Fruit fly (Drosophila melanogaster): ENCODE data around the gene Cap-D2.

Gene Cap-D2

DNA sequence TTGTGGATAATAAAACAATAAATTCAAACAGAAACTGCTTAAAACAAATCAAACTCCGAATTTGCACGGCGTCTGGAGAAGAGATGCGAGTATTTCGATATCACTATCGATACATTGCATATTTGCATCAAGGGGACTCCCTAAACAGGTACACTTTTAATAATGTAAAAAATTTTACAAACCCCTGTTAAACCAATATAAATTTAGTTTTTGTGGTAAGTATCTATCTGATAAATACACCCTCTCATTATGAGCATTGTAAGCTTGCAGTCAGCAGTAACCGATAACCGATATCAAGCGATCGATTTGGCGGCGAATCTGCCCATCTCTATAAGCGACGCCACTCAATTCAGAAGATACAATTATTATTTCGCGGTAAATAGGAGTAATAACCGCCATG lies at the start of gene Cap-D2, which contains the start of gene Bub3:
Gene Cap-D2 (plus strand): TSS at position 319 of the 400 bp plus-strand sequence.
Gene Bub3 (minus strand): TSS at position 89 of the 400 bp plus-strand sequence.
- peak; percentile 60 for TF ChIP-seq Gug (GFP tag; IDR thresholded peaks at IDR 0.05)
- peak; percentile 73 for TF ChIP-seq cyc (GFP tag; optimal IDR thresholded peaks at IDR 0.05)
- no peak; the same call in 1 of the 2 replicates for TF ChIP-seq CG11294 (GFP tag; IDR thresholded peaks at IDR 0.05)
- peak; percentile 69 for TF ChIP-seq topi (GFP tag; optimal IDR thresholded peaks at IDR 0.05)
- TF ChIP-seq acj6 (GFP tag; optimal IDR thresholded peaks at IDR 0.05) = peak; percentile 56
- TF ChIP-seq CG16779 (tag; optimal IDR thresholded peaks at IDR 0.05) = no peak
- TF ChIP-seq OdsH (GFP tag; optimal IDR thresholded peaks at IDR 0.05) = peak; percentile 75
- TF ChIP-seq Ets21C (GFP tag; optimal IDR thresholded peaks at IDR 0.05) = peak; percentile 53
- TF ChIP-seq vri (GFP tag; optimal IDR thresholded peaks at IDR 0.05) = no peak
- TF ChIP-seq CG6276 (GFP tag; optimal IDR thresholded peaks at IDR 0.05) = no peak
- TF ChIP-seq Hr4 (GFP tag; optimal IDR thresholded peaks at IDR 0.05) = peak; percentile 74
- peak; percentile 30 for TF ChIP-seq Eip93F (GFP tag; optimal IDR thresholded peaks at IDR 0.05)
- peak; percentile 41 for TF ChIP-seq Sox102F (GFP tag; optimal IDR thresholded peaks at IDR 0.05)
- peak; percentile 19 for TF ChIP-seq CG34406 (GFP tag; optimal IDR thresholded peaks at IDR 0.05)
- TF ChIP-seq Sox15 (GFP tag; optimal IDR thresholded peaks at IDR 0.05) = peak; percentile 48
- peak; percentile 23 for TF ChIP-seq dsx (GFP tag; optimal IDR thresholded peaks at IDR 0.05; ENCODE audit: poor library complexity, severe bottlenecking)
- TF ChIP-seq CG11902 (GFP tag; optimal IDR thresholded peaks at IDR 0.05) = peak; percentile 38
- no peak for TF ChIP-seq fd59A (GFP tag; optimal IDR thresholded peaks at IDR 0.05)
- no peak for TF ChIP-seq fd85E (GFP tag; optimal IDR thresholded peaks at IDR 0.05)
- no peak for TF ChIP-seq CG6854 (GFP tag; optimal IDR thresholded peaks at IDR 0.05)
- TF ChIP-seq CG3032 (tag; optimal IDR thresholded peaks at IDR 0.05) = peak; percentile 52
- peak; percentile 66 for TF ChIP-seq Met (GFP tag; optimal IDR thresholded peaks at IDR 0.05)
- TF ChIP-seq CG4318 (GFP tag; optimal IDR thresholded peaks at IDR 0.05) = no peak
- TF ChIP-seq CG8319 (GFP tag; optimal IDR thresholded peaks at IDR 0.05) = peak; percentile 13
- peak; percentile 31 for TF ChIP-seq CG7368 (GFP tag; optimal IDR thresholded peaks at IDR 0.05)
- TF ChIP-seq salr (GFP tag; optimal IDR thresholded peaks at IDR 0.05) = no peak
- peak; percentile 77 for TF ChIP-seq CG6163 (GFP tag; IDR thresholded peaks at IDR 0.05)
- no peak for TF ChIP-seq Blimp-1 (GFP tag; optimal IDR thresholded peaks at IDR 0.05)
- peak; percentile 69 for TF ChIP-seq Hr39 (GFP tag; optimal IDR thresholded peaks at IDR 0.05)
- no peak for TF ChIP-seq ss (GFP tag; optimal IDR thresholded peaks at IDR 0.05)
- TF ChIP-seq Sox14 (GFP tag; optimal IDR thresholded peaks at IDR 0.05) = peak; percentile 70
- TF ChIP-seq spab (GFP tag; optimal IDR thresholded peaks at IDR 0.05) = no peak
- peak; percentile 60 for TF ChIP-seq Smox (GFP tag; optimal IDR thresholded peaks at IDR 0.05)
- TF ChIP-seq CG3919 (GFP tag; optimal IDR thresholded peaks at IDR 0.05) = peak; percentile 66
- TF ChIP-seq Ets96B (tag; optimal IDR thresholded peaks at IDR 0.05) = peak; percentile 63
- peak; percentile 84 for TF ChIP-seq Eip78C (GFP tag)
- TF ChIP-seq Eip75B (GFP tag; optimal IDR thresholded peaks at IDR 0.05) = no peak
- TF ChIP-seq dac (GFP tag; optimal IDR thresholded peaks at IDR 0.05) = no peak
- TF ChIP-seq CG6792 (GFP tag; optimal IDR thresholded peaks at IDR 0.05) = peak; percentile 37
- peak; percentile 74 for TF ChIP-seq CG31627 (GFP tag; optimal IDR thresholded peaks at IDR 0.05)
- peak; percentile 47; the same call in 2 of the 3 replicates for TF ChIP-seq CG8119 (GFP tag; IDR thresholded peaks at IDR 0.05)
- no peak for TF ChIP-seq CG9139 (GFP tag; optimal IDR thresholded peaks at IDR 0.05)
- TF ChIP-seq CG15336 (GFP tag; IDR thresholded peaks at IDR 0.05) = peak; percentile 54; the same call in 1 of the 2 replicates
- peak; percentile 62 for TF ChIP-seq achi (GFP tag; optimal IDR thresholded peaks at IDR 0.05)
- no peak for TF ChIP-seq CG10669 (GFP tag; optimal IDR thresholded peaks at IDR 0.05)
- peak; percentile 27 for TF ChIP-seq CG8632 (GFP tag; optimal IDR thresholded peaks at IDR 0.05)
- TF ChIP-seq CG32006 (GFP tag; optimal IDR thresholded peaks at IDR 0.05) = peak; percentile 59
- TF ChIP-seq pdm3 (GFP tag; optimal IDR thresholded peaks at IDR 0.05) = peak; percentile 71
- no peak for TF ChIP-seq CG10631 (GFP tag; optimal IDR thresholded peaks at IDR 0.05)
- TF ChIP-seq esn (GFP tag; optimal IDR thresholded peaks at IDR 0.05) = peak; percentile 76
- TF ChIP-seq Hr38 (GFP tag; optimal IDR thresholded peaks at IDR 0.05) = no peak
- TF ChIP-seq svp (GFP tag) = peak; percentile 84
- TF ChIP-seq CG1621 (tag; optimal IDR thresholded peaks at IDR 0.05) = peak; percentile 41
